Worm (Caenorhabditis elegans) whole organism, L3 larva: ENCODE results near the gene clec-143.
A peak's percentile ranks its signal among the peaks of the same experiment; 100 is the strongest.

ENCODE experiments used
- R02D3.7 ChIP-seq: fragments of 150-350 bp; optimal IDR thresholded peaks from 2 replicates; lab custom pipeline; 2014; ENCODE audit warnings: missing biosample characterization, missing genetic modification characterization
- ceh-16 ChIP-seq: sonication (generic microtip); optimal IDR thresholded peaks from 2 replicates; lab custom pipeline; 2017; ENCODE audit warnings: missing biosample characterization, missing genetic modification characterization
- ceh-9 ChIP-seq: sonication (generic microtip); optimal IDR thresholded peaks from 2 replicates; lab custom pipeline; 2018; ENCODE audit warnings: missing biosample characterization, missing genetic modification characterization
- daf-12 ChIP-seq: fragments of 150-350 bp; optimal IDR thresholded peaks from 2 replicates; lab custom pipeline; 2014; ENCODE audit warnings: missing biosample characterization, missing genetic modification reagents, missing genetic modification characterization
- egl-27 ChIP-seq: sonication (generic microtip); optimal IDR thresholded peaks from 4 replicates; lab custom pipeline; 2017; ENCODE audit warnings: missing biosample characterization, missing genetic modification reagents, missing genetic modification characterization
- egl-5 ChIP-seq: fragments of 150-350 bp; optimal IDR thresholded peaks from 2 replicates; lab custom pipeline; 2017; ENCODE audit warnings: missing biosample characterization, missing genetic modification reagents, missing genetic modification characterization, inconsistent platforms
- elt-1 ChIP-seq: fragments of 150-350 bp; optimal IDR thresholded peaks from 2 replicates; lab custom pipeline; 2014; ENCODE audit warnings: missing biosample characterization, missing genetic modification characterization
- elt-2 ChIP-seq: sonication (generic microtip); optimal IDR thresholded peaks from 2 replicates; lab custom pipeline; 2016; ENCODE audit warnings: missing genetic modification reagents, mild to moderate bottlenecking, missing genetic modification characterization, missing compliant biosample characterization
- eor-1 ChIP-seq, 2 experiments: fragments of 150-350 bp; optimal IDR thresholded peaks; 2 replicates each; lab custom pipeline; 2014 to 2018; ENCODE audit warnings: missing biosample characterization in 2 of 2, missing genetic modification characterization in 2 of 2
- fkh-10 ChIP-seq: sonication (generic microtip); optimal IDR thresholded peaks from 2 replicates; lab custom pipeline; 2017; ENCODE audit warnings: missing biosample characterization, missing genetic modification reagents, missing genetic modification characterization
- fkh-2 ChIP-seq: fragments of 150-350 bp; optimal IDR thresholded peaks from 2 replicates; lab custom pipeline; 2014; ENCODE audit warnings: missing biosample characterization, missing genetic modification reagents, missing genetic modification characterization
- jun-1 ChIP-seq: fragments of 150-350 bp; optimal IDR thresholded peaks from 2 replicates; lab custom pipeline; 2014; ENCODE audit warnings: missing biosample characterization, missing genetic modification reagents, missing genetic modification characterization
- lin-15B ChIP-seq: fragments of 150-350 bp; optimal IDR thresholded peaks from 2 replicates; lab custom pipeline; 2014; ENCODE audit warnings: missing biosample characterization, missing genetic modification characterization
- lin-39 ChIP-seq: fragments of 150-350 bp; optimal IDR thresholded peaks from 2 replicates; lab custom pipeline; 2018; ENCODE audit warnings: missing biosample characterization, missing genetic modification reagents, missing genetic modification characterization
- mml-1 ChIP-seq: fragments of 150-350 bp; sonication (generic microtip); optimal IDR thresholded peaks from 3 replicates; lab custom pipeline; 2014; ENCODE audit warnings: missing biosample characterization, missing genetic modification characterization
- nfya-1 ChIP-seq: sonication (generic microtip); optimal IDR thresholded peaks from 2 replicates; lab custom pipeline; 2017; ENCODE audit warnings: missing genetic modification characterization, mild to moderate bottlenecking, missing compliant biosample characterization, antibody characterized with exemption, moderate library complexity; ENCODE audit not compliant: insufficient read depth
- nhr-11 ChIP-seq: fragments of 150-350 bp; optimal IDR thresholded peaks from 2 replicates; lab custom pipeline; 2014; ENCODE audit warnings: missing biosample characterization, missing genetic modification characterization
- nhr-12 ChIP-seq: fragments of 150-350 bp; optimal IDR thresholded peaks from 2 replicates; lab custom pipeline; 2014; ENCODE audit warnings: missing biosample characterization, missing genetic modification characterization
- nhr-25 ChIP-seq: sonication (generic microtip); optimal IDR thresholded peaks from 2 replicates; lab custom pipeline; 2017; ENCODE audit warnings: missing biosample characterization, missing genetic modification characterization
- nhr-28 ChIP-seq: fragments of 150-350 bp; optimal IDR thresholded peaks from 2 replicates; lab custom pipeline; 2014; ENCODE audit warnings: missing biosample characterization, missing genetic modification characterization
- nhr-43 ChIP-seq: sonication (generic microtip); optimal IDR thresholded peaks from 2 replicates; lab custom pipeline; 2016; ENCODE audit warnings: mild to moderate bottlenecking, missing genetic modification characterization, missing compliant biosample characterization; ENCODE audit not compliant: poor library complexity, severe bottlenecking
- nhr-67 ChIP-seq: fragments of 150-350 bp; optimal IDR thresholded peaks from 2 replicates; lab custom pipeline; 2014; ENCODE audit warnings: missing biosample characterization, missing genetic modification characterization
- nhr-77 ChIP-seq: fragments of 150-350 bp; optimal IDR thresholded peaks from 2 replicates; lab custom pipeline; 2014; ENCODE audit warnings: missing biosample characterization, missing genetic modification characterization
- pha-4 ChIP-seq: fragments of 150-350 bp; optimal IDR thresholded peaks from 2 replicates; lab custom pipeline; 2014; ENCODE audit warnings: missing biosample characterization, missing genetic modification reagents, missing genetic modification characterization
- pqm-1 ChIP-seq: fragments of 150-350 bp; optimal IDR thresholded peaks from 2 replicates; lab custom pipeline; 2017; ENCODE audit warnings: missing biosample characterization, missing genetic modification characterization, inconsistent platforms
- skn-1 ChIP-seq: fragments of 150-350 bp; optimal IDR thresholded peaks from 2 replicates; lab custom pipeline; 2014; ENCODE audit warnings: missing biosample characterization, missing genetic modification characterization
- snpc-4 ChIP-seq: fragments of 150-350 bp; optimal IDR thresholded peaks from 2 replicates; lab custom pipeline; 2014; ENCODE audit warnings: missing biosample characterization, missing genetic modification characterization
- unc-39 ChIP-seq: sonication (generic microtip); optimal IDR thresholded peaks from 4 replicates; lab custom pipeline; 2017; ENCODE audit warnings: missing biosample characterization, missing genetic modification characterization
- unc-62 ChIP-seq: fragments of 150-350 bp; sonication (generic microtip); optimal IDR thresholded peaks from 4 replicates; lab custom pipeline; 2014; ENCODE audit warnings: missing biosample characterization, missing genetic modification reagents, missing genetic modification characterization
- zag-1 ChIP-seq: fragments of 150-350 bp; optimal IDR thresholded peaks from 2 replicates; lab custom pipeline; 2014; ENCODE audit warnings: missing biosample characterization, missing genetic modification characterization
- ztf-11 ChIP-seq: fragments of 150-350 bp; optimal IDR thresholded peaks from 2 replicates; lab custom pipeline; 2014; ENCODE audit warnings: missing biosample characterization, missing genetic modification characterization
- ztf-4 ChIP-seq: fragments of 150-350 bp; optimal IDR thresholded peaks from 2 replicates; lab custom pipeline; 2014; ENCODE audit warnings: missing biosample characterization, missing genetic modification characterization

clec-143 gene

DNA sequence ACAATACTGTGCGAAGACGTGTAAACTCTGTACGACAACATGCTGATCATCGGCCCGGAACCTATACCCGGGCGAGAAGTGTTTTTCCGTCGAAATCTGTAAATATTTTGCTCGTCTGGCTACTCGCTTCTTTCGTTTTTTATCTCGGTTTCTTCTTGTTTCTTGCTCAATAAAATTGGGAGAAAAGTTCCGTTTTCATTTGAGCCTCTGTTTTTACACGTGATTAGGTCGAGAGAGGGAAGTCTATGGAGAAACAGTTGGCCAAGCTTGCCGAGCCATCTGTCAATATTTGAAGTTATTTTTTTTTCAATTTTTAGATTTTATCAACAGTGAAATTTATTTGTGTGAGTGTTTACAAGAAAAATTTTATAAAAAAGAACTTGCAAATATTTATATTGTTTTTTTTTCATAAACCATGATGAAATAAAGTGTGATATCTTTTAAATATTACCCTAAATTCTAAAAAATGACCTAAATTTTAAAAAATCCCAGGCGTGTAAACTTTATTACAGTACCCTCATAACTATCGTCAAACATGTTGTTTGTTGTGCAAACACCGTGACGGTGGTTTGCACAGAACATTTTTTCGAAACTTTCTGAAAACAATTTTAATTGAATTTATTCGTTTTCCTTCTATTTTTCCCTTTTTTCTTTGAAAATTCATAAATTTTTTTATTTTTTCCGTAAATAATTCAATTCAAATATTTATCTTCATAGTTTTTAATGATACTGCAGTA, 25.0 kb downstream of the clec-143 start:
- no peak for TF ChIP-seq R02D3.7 (tag; lab: Kevin White, UChicago)
- no peak for TF ChIP-seq jun-1 (tag; lab: Kevin White, UChicago)
- TF ChIP-seq egl-5 (tag; lab: Kevin White, UChicago) = peak; percentile 14
- TF ChIP-seq pha-4 (tag; lab: Kevin White, UChicago) = peak; percentile 83
- TF ChIP-seq egl-27 = no peak
- peak; percentile 1 for TF ChIP-seq lin-15B (tag; lab: Kevin White, UChicago)

DNA sequence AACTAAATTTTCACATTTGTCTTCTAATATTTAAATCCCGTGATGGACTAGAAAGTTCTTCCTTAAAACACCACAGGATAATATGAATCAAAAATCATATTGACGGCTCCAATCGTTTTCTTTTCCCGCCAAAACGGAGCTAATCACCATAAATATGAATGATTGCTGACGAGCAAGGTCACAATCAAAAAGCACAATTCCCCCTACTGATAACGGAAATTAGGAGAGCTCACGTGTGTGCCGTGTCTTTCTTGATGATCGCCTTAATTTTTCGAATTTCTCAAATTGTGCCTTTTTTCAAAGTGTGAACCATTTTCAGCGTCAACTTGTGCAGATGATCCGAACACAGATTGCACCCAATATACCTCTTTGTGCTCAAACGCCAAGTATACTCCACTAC, 26.2 kb downstream of the clec-143 start:
- TF ChIP-seq nhr-43 (no peak), ztf-4 (tag; lab: Kevin White, UChicago) (no peak), elt-2 (peak; percentile 83), pqm-1 (tag; lab: Kevin White, UChicago) (peak; percentile 72)

DNA sequence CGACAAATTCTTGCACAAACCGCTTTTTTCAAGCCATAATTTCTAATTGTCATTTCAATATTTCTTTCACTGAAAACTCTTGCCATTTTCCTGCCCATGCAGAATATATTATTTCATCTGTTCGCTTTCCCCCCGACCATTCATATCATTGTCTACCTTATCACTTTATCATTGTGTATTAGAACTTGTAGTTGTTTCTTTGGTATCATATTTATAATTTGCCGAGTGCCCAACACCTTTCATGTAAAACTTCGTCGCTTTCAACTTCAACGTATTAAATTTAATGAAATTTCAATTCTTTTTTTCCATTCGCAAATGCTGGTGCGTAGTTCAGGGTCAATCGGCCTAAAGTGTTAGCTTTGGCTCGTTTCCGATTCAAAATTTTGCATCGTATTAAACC, 27.3 kb downstream of the clec-143 start, which contains the start of gene ZK673.1:
ZK673.1 (plus strand) TSS at position 301 of the 400 bp plus-strand sequence.
- peak; percentile 2 for TF ChIP-seq elt-2

DNA sequence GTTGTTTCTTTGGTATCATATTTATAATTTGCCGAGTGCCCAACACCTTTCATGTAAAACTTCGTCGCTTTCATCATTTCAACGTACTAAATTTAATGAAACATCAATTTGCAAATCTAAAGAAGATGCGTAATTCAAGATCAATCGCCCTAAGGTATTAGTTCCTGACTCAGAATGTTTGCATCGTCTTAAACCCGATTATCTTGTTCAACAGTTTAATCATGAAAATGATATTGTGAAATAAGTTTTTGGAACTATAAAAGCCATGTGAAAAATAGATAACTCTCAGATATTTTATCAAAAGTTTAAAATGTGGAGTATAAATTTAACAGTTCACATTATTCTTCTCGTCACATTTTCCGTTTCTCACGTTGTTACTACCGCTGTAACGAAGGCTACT, 30.1 kb downstream of the clec-143 start, which contains the start of gene E04D5.4:
E04D5.4 (plus strand) TSS at position 301 of the 400 bp plus-strand sequence.
- TF ChIP-seq fkh-2 (tag; lab: Kevin White, UChicago) = no peak
- no peak for TF ChIP-seq skn-1 (tag; lab: Kevin White, UChicago)
- TF ChIP-seq nhr-67 = no peak
- no peak for TF ChIP-seq mml-1
- TF ChIP-seq nhr-43 = no peak
- TF ChIP-seq nhr-12 (tag; lab: Kevin White, UChicago) = no peak
- TF ChIP-seq daf-12 (tag; lab: Kevin White, UChicago) = no peak
- TF ChIP-seq lin-15B (tag; lab: Kevin White, UChicago) = no peak
- no peak for TF ChIP-seq egl-5 (tag; lab: Kevin White, UChicago)
- TF ChIP-seq fkh-10 (GFP tag; lab: Kevin White, UChicago) = no peak
- TF ChIP-seq nhr-77 (tag; lab: Kevin White, UChicago) = no peak
- TF ChIP-seq lin-39 (tag; lab: Kevin White, UChicago) = no peak
- no peak for TF ChIP-seq nhr-28 (tag; lab: Kevin White, UChicago)
- no peak for TF ChIP-seq zag-1 (tag; lab: Kevin White, UChicago)
- TF ChIP-seq snpc-4 (tag; lab: Kevin White, UChicago) = no peak

DNA sequence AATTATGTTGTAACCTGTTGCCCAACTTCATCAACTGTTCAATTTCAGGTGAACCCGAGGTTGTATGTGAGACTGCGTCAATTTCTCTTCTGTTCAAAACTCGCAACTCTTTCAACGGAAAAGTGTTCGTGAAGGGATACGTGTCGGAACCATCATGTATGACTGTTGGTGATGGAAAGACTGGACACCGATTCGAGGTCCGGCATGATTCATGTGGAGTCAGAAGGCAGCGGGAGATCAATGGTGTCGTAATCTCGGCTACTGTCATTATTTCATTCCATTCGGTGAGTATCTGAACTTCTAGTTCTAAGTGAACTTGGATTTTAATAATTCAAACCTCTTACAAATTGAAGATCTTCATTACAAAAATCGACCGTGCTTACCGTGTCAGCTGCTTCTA, 32.3 kb downstream of the clec-143 start:
- TF ChIP-seq egl-27 (no peak), nhr-25 (tag; lab: Kevin White, UChicago) (no peak), ztf-4 (tag; lab: Kevin White, UChicago) (no peak), nhr-12 (tag; lab: Kevin White, UChicago) (no peak), R02D3.7 (tag; lab: Kevin White, UChicago) (no peak), elt-2 (no peak), pha-4 (tag; lab: Kevin White, UChicago) (no peak), daf-12 (tag; lab: Kevin White, UChicago) (no peak), unc-62 (GFP tag; lab: Kevin White, UChicago) (no peak), lin-39 (tag; lab: Kevin White, UChicago) (no peak), ceh-9 (tag; lab: Kevin White, UChicago) (no peak), elt-1 (tag; lab: Kevin White, UChicago) (no peak), unc-39 (no peak), eor-1 (tag; optimal IDR thresholded peaks at IDR 0.05; lab: Kevin White, UChicago) (no peak), nhr-77 (tag; lab: Kevin White, UChicago) (no peak), lin-15B (tag; lab: Kevin White, UChicago) (no peak), nhr-11 (tag; lab: Kevin White, UChicago) (no peak)

DNA sequence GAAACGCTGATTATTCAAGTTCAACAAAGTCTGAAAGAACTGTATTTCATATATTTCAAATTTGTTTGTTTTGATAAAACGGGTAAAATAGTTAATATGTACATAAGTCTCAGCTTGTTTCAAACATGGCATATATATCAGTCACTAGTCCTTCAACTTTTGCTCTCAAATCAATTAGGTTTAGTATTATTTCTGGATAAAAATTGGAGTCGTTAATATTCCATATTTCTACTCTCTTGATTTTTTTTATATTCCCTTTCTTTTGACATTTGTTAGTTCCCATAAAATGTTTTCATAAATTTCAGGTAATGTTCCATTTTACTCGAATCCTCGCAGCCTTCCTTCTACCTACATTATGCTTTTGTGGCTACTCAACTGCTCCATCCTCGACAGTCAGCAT, 34.3 kb downstream of the clec-143 start, which contains the start of gene cut-4:
cut-4 (plus strand) TSS at position 301 of the 400 bp plus-strand sequence.
- TF ChIP-seq nfya-1 (tag; lab: Kevin White, UChicago) = no peak
- no peak for TF ChIP-seq egl-5 (tag; lab: Kevin White, UChicago)
- no peak for TF ChIP-seq ztf-11 (tag; lab: Kevin White, UChicago)
- TF ChIP-seq snpc-4 (tag; lab: Kevin White, UChicago) = no peak
- no peak for TF ChIP-seq ceh-16 (tag; lab: Kevin White, UChicago)
- TF ChIP-seq lin-15B (tag; lab: Kevin White, UChicago) = no peak
- TF ChIP-seq nhr-11 (tag; lab: Kevin White, UChicago) = no peak
